Fruit fly (Drosophila melanogaster) whole organism, embryonic: Measurements from ENCODE around the gene mRpS18C.

Source experiments
- CG6683 ChIP-seq: fragments of 200-800 bp; sonication (Bioruptor generic); optimal IDR thresholded peaks from 2 replicates; lab custom pipeline; 2017; ENCODE audit warnings: missing biosample characterization, mild to moderate bottlenecking, missing genetic modification characterization, missing genetic modification reagents
- Oaz ChIP-seq: fragments of 200-800 bp; sonication (Bioruptor generic); IDR thresholded peaks from 2 replicates; pipeline ENCODE4 v1.3.6; 2022; ENCODE audit warnings: missing biosample characterization, missing genetic modification characterization
- Sox100B ChIP-seq: fragments of 200-800 bp; sonication (Bioruptor generic); optimal IDR thresholded peaks from 3 replicates; lab custom pipeline; 2018; ENCODE audit warnings: missing biosample characterization, mild to moderate bottlenecking, missing genetic modification characterization

- TF ChIP-seq Sox100B (GFP tag; lab: Kevin White, UChicago) (no peak), CG6683 (GFP tag; lab: Kevin White, UChicago) (no peak), Oaz (GFP tag; lab: Robert Waterston, UW) (no peak)
These were observed 21.2 kb downstream of the mRpS18C start, which contains the start of gene Osi23 for dm6 chr3R:30444946-30445345.
